Worm (Caenorhabditis elegans): ENCODE results near the gene ttr-18.

Gene ttr-18

DNA sequence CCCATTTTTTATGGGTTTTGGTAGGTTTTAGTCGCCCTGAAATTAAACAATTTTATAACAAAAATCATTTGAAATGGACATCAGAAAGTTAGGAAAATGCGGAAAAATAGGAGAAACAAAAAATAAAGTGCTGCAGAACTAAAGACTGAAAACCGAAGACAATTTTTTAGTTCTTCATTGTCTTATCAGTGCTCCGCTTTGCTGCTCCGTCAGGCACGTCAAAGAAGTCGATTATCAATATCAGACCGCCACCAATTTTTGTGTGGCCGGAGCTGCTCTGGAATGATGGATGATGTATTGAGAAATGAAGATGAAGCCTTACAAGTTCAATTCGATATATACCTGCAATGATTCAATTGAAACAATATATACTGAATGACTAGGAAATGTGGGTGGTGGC lies 48.1 kb downstream of the ttr-18 start, which contains the start of gene vha-6:
TSS of gene vha-6 (minus strand) at position 36 of the 400 bp plus-strand sequence.
- TF ChIP-seq lin-13 (GFP tag; optimal IDR thresholded peaks at IDR 0.05) (no peak), swsn-7 (tag; optimal IDR thresholded peaks at IDR 0.05) (no peak), aha-1 (tag; optimal IDR thresholded peaks at IDR 0.05) (no peak), lin-35 (GFP tag; optimal IDR thresholded peaks at IDR 0.05) (peak in 1 of 2 experiments; percentile 12)

Data from whole organism, L1 larva.